Worm (Caenorhabditis elegans) whole organism, dauer: ENCODE measurements around the gene clec-139.

Experiments used
- unc-62 ChIP-seq: sonication (generic microtip); optimal IDR thresholded peaks from 2 replicates; lab custom pipeline; 2017; ENCODE audit warnings: missing biosample characterization, missing genetic modification reagents, missing genetic modification characterization

The clec-139 gene

DNA sequence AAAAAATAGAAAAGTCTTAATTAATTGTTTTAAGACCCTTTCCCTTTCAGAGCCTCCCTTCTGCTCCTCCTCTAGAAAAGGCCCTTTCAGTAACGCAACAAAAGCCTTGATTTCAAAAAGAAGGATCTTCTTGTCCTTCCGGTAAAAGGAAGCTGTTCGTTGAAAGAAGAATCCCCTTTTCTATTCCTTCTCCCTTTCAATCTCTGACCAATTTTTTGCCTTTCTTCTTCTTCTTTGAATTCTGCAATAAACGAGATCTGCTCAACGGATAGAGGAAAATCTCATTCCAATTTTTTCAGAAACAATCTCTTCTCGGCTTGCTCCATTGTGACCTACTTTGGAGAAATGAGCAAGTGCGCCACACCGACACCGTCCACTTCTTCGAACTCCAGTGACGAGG, 13.5 kb downstream of the clec-139 start, which contains the start of gene F35D11.3:
Gene F35D11.3, plus strand, starts transcription at position 300 of the 400 bp plus-strand sequence.
- TF ChIP-seq unc-62 (GFP tag; lab: Kevin White, UChicago), result no peak

- TF ChIP-seq unc-62 (GFP tag; lab: Kevin White, UChicago), result no peak
Measured at ce11 chrII:4606687-4607297, 14.8 kb downstream of the clec-139 start.

DNA sequence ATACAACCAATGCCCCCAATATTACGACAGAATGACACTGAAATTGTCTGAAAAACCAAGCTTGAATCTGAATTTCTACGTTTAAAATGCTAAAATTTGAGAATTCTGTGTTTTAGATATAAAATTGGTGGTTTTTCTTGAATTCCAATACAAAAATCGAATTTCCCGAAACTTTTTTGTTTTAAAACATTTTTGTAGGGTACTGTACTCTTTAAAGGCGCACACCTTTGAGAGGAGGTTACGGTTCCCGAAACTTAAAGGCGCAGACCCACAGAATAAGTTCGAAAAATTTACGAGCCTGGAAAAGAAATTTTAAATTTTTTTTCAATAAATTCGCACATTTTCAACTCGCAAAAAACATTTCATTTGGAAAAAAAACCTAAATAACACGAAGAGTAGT, 16.9 kb downstream of the clec-139 start:
- TF ChIP-seq unc-62 (GFP tag; lab: Kevin White, UChicago), result no peak

ce11 chrII:4604149-4604548, 17.4 kb downstream of the clec-139 start:
- no peak for TF ChIP-seq unc-62 (GFP tag; lab: Kevin White, UChicago)

DNA sequence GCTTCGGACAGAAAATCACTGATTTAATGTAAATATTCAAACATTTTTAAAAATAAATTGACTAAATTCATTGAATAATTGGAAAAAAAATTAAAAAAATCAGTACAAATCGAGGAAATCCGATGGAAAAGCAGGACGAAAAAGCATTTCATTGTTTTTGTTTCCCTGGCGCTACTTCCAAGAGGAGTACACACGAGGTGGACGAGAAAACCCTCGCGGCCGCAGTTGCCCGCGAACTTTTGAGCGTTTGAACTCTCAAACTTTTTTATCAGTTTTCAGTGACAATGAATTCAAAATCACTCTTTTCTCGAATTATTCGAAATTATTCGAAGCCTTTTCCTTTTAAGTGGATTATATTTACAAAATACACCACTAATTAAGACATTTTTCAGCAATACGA, 18.5 kb downstream of the clec-139 start, which contains the start of gene F35D11.4:
Gene F35D11.4, plus strand, starts transcription at position 393 of the 400 bp plus-strand sequence.
- TF ChIP-seq unc-62 (GFP tag; lab: Kevin White, UChicago), result no peak

ce11 chrII:4602533-4602932, 19.0 kb downstream of the clec-139 start, which contains the start of gene coa-3:
coa-3 (minus strand) TSS chrII:4602633.
- no peak for TF ChIP-seq unc-62 (GFP tag; lab: Kevin White, UChicago)

- no peak for TF ChIP-seq unc-62 (GFP tag; lab: Kevin White, UChicago)
Measured at ce11 chrII:4601256-4601655, 20.3 kb downstream of the clec-139 start, which contains the start of gene ipla-1. ipla-1 (minus strand) TSS chrII:4601356.

- TF ChIP-seq unc-62 (GFP tag; lab: Kevin White, UChicago), result no peak
Measured at ce11 chrII:4600818-4601217, 20.7 kb downstream of the clec-139 start.

- TF ChIP-seq unc-62 (GFP tag; lab: Kevin White, UChicago), result no peak
Measured at ce11 chrII:4600276-4600675, 21.3 kb downstream of the clec-139 start.

- no peak for TF ChIP-seq unc-62 (GFP tag; lab: Kevin White, UChicago)
Measured at ce11 chrII:4599838-4600237, 21.7 kb downstream of the clec-139 start.

ce11 chrII:4598815-4599214, 22.7 kb downstream of the clec-139 start:
- TF ChIP-seq unc-62 (GFP tag; lab: Kevin White, UChicago), result no peak

- TF ChIP-seq unc-62 (GFP tag; lab: Kevin White, UChicago), result no peak
Measured at ce11 chrII:4597441-4597840, 24.1 kb downstream of the clec-139 start.

DNA sequence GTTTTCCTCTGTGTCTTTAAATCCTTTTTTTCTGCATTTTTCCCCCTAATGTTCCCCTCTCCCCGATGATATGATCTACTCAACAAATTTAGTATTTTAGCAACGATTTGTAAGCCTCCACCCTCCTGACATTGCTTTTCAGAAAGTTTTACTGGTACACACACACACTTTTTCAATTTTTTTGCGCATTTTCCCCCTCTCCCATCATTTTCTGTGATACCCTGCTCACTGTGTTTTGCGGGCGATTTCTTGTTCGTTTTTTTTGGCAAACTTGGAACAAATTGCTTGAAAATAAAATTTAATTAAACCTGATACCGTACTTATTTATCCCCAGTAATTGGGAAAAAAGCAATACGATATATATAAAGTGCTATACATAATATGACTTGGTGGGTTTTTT, 30.9 kb downstream of the clec-139 start:
- TF ChIP-seq unc-62 (GFP tag; lab: Kevin White, UChicago), result no peak

ce11 chrII:4590086-4590485, 31.5 kb downstream of the clec-139 start:
- no peak for TF ChIP-seq unc-62 (GFP tag; lab: Kevin White, UChicago)

- TF ChIP-seq unc-62 (GFP tag; lab: Kevin White, UChicago), result no peak
Measured at ce11 chrII:4585327-4585726, 36.2 kb downstream of the clec-139 start.

- no peak for TF ChIP-seq unc-62 (GFP tag; lab: Kevin White, UChicago)
Measured at ce11 chrII:4584313-4584712, 37.2 kb downstream of the clec-139 start.

DNA sequence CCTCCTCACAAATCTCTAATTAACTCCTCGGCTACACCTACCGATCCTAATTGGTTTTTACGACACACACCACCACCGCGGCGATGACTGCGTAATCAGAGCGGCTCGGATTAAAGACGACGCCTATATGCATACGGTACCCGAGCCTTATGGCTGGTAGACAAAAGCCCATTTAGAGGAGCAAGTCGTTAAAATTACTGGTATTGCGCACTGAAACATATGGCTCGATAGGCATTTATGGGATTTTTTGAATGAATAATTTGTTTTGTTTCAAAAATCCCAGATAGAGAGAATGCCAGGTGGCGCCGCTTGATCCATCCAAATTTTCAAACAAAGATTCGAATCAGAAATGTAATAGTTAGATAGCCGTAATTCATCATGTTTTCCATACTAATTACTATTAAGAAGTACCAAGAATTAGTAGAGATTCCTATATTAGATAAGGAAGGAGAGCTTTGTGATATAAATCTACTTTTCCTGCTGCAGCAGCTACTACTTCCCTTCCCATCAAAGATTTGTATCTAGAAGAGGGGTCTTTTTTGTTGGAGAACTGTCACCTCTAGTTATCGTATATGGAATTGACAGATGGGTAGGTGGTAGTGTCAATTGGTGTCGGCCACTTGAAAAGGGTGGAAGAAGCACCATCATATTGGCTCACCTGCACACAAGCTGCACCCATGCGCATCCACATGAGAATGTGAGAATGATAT, 38.2 kb downstream of the clec-139 start:
- TF ChIP-seq unc-62 (GFP tag; lab: Kevin White, UChicago), result no peak
